Fruit fly (Drosophila melanogaster) whole organism, embryonic: Measurements from ENCODE around the gene CG34305.

Experiments
- Atf6 ChIP-seq: fragments of 200-800 bp; sonication (Bioruptor generic); IDR thresholded peaks from 2 replicates; pipeline ENCODE4 v1.3.6; 2022; ENCODE audit warnings: missing biosample characterization, missing genetic modification characterization
- CG11247 ChIP-seq: fragments of 200-800 bp; sonication (Bioruptor generic); IDR thresholded peaks from 2 replicates; pipeline ENCODE4 v1.3.6; 2022; ENCODE audit warnings: missing biosample characterization, missing genetic modification characterization
- CG11456 ChIP-seq: fragments of 200-800 bp; sonication (Bioruptor generic); IDR thresholded peaks from 3 replicates; pipeline ENCODE4 v1.3.6; 2022; ENCODE audit warnings: missing biosample characterization, missing genetic modification characterization
- CG12236 ChIP-seq: fragments of 200-800 bp; sonication (Bioruptor generic); optimal IDR thresholded peaks from 2 replicates; lab custom pipeline; 2016; ENCODE audit warnings: missing biosample characterization, missing genetic modification characterization
- CG13894 ChIP-seq: fragments of 200-800 bp; sonication (Bioruptor generic); optimal IDR thresholded peaks from 3 replicates; lab custom pipeline; 2018; ENCODE audit warnings: missing biosample characterization, mild to moderate bottlenecking, missing genetic modification characterization, moderate library complexity
- CG15011 ChIP-seq: fragments of 200-800 bp; sonication (Bioruptor generic); optimal IDR thresholded peaks from 3 replicates; lab custom pipeline; 2018; ENCODE audit warnings: missing biosample characterization, mild to moderate bottlenecking, missing genetic modification characterization
- CG1529 ChIP-seq: fragments of 200-800 bp; sonication (Bioruptor generic); optimal IDR thresholded peaks from 3 replicates; lab custom pipeline; 2018; ENCODE audit warnings: missing biosample characterization, missing genetic modification characterization
- CG15514 ChIP-seq: fragments of 200-800 bp; sonication (Bioruptor generic); optimal IDR thresholded peaks from 3 replicates; lab custom pipeline; 2017; ENCODE audit warnings: missing biosample characterization, missing genetic modification characterization, mild to moderate bottlenecking, moderate library complexity, missing genetic modification reagents
- CG16813 ChIP-seq: fragments of 200-800 bp; sonication (Bioruptor generic); IDR thresholded peaks from 3 replicates; pipeline ENCODE4 v1.3.6; 2022; ENCODE audit warnings: missing biosample characterization, missing genetic modification characterization; ENCODE audit not compliant: partially characterized antibody
- CG17385 ChIP-seq: fragments of 200-800 bp; sonication (Bioruptor generic); optimal IDR thresholded peaks from 3 replicates; lab custom pipeline; 2018; ENCODE audit warnings: missing biosample characterization, mild to moderate bottlenecking, missing genetic modification characterization
- CG17802 ChIP-seq: fragments of 200-800 bp; sonication (Bioruptor generic); optimal IDR thresholded peaks from 2 replicates; lab custom pipeline; 2018; ENCODE audit warnings: missing biosample characterization, mild to moderate bottlenecking, missing genetic modification characterization, moderate library complexity
- CG17912 ChIP-seq: fragments of 200-800 bp; sonication (Bioruptor generic); optimal IDR thresholded peaks from 2 replicates; lab custom pipeline; 2018; ENCODE audit warnings: missing biosample characterization, mild to moderate bottlenecking, missing genetic modification characterization
- CG18262 ChIP-seq: fragments of 200-800 bp; optimal IDR thresholded peaks from 3 replicates; lab custom pipeline; 2019; ENCODE audit warnings: missing biosample characterization, mild to moderate bottlenecking, missing genetic modification characterization, moderate library complexity
- CG2129 ChIP-seq: fragments of 200-800 bp; sonication (Bioruptor generic); IDR thresholded peaks from 2 replicates; pipeline ENCODE4 v1.3.6; 2022; ENCODE audit warnings: missing biosample characterization, missing genetic modification characterization; ENCODE audit not compliant: partially characterized antibody
- CG30020 ChIP-seq: fragments of 200-800 bp; optimal IDR thresholded peaks from 2 replicates; lab custom pipeline; 2019; ENCODE audit warnings: missing biosample characterization, mild to moderate bottlenecking, missing genetic modification characterization, moderate library complexity
- CG3163 ChIP-seq: fragments of 200-800 bp; sonication (Bioruptor generic); optimal IDR thresholded peaks from 3 replicates; lab custom pipeline; 2016; ENCODE audit warnings: missing biosample characterization, missing genetic modification characterization
- CG34224 ChIP-seq: fragments of 200-800 bp; sonication (Bioruptor generic); IDR thresholded peaks from 3 replicates; pipeline ENCODE4 v1.3.6; 2022; ENCODE audit warnings: missing biosample characterization, missing genetic modification characterization; ENCODE audit not compliant: partially characterized antibody
- CG4328 ChIP-seq: fragments of 200-800 bp; sonication (Bioruptor generic); optimal IDR thresholded peaks from 3 replicates; lab custom pipeline; 2017; ENCODE audit warnings: missing biosample characterization, missing genetic modification reagents, missing genetic modification characterization
- CG5180 ChIP-seq: fragments of 200-800 bp; sonication (Bioruptor generic); optimal IDR thresholded peaks from 3 replicates; lab custom pipeline; 2017; ENCODE audit warnings: missing biosample characterization, missing genetic modification characterization, mild to moderate bottlenecking, moderate library complexity, missing genetic modification reagents
- CG6854 ChIP-seq: fragments of 200-800 bp; sonication (Bioruptor generic); optimal IDR thresholded peaks from 3 replicates; lab custom pipeline; 2017; ENCODE audit warnings: missing biosample characterization, mild to moderate bottlenecking, missing genetic modification characterization
- CG7963 ChIP-seq: fragments of 200-800 bp; sonication (Bioruptor generic); IDR thresholded peaks from 3 replicates; pipeline ENCODE4 v1.3.6; 2022; ENCODE audit warnings: missing biosample characterization, missing genetic modification characterization; ENCODE audit not compliant: partially characterized antibody
- CG7987 ChIP-seq: fragments of 200-800 bp; sonication (Bioruptor generic); optimal IDR thresholded peaks from 2 replicates; lab custom pipeline; 2018; ENCODE audit warnings: missing biosample characterization, mild to moderate bottlenecking, missing genetic modification characterization, moderate library complexity
- CG8089 ChIP-seq: fragments of 200-800 bp; sonication (Bioruptor generic); optimal IDR thresholded peaks from 3 replicates; lab custom pipeline; 2016; ENCODE audit warnings: missing biosample characterization, missing genetic modification characterization
- CG8290 ChIP-seq, 3 experiments: fragments of 200-800 bp; sonication (Bioruptor generic); optimal IDR thresholded peaks; 2 replicates each; lab custom pipeline; 2016 to 2019; ENCODE audit warnings: missing biosample characterization in 3 of 3, missing genetic modification characterization in 3 of 3, mild to moderate bottlenecking in 2 of 3, moderate library complexity in 1 of 3
- Drgx ChIP-seq: fragments of 200-800 bp; sonication (Bioruptor generic); IDR thresholded peaks from 2 replicates; pipeline ENCODE4 v1.3.6; 2022; ENCODE audit warnings: missing biosample characterization, missing genetic modification characterization
- Ets97D ChIP-seq: fragments of 200-800 bp; sonication (Bioruptor generic); optimal IDR thresholded peaks from 3 replicates; lab custom pipeline; 2016; ENCODE audit warnings: missing biosample characterization, missing genetic modification characterization
- HLH4C ChIP-seq: fragments of 200-800 bp; sonication (Bioruptor generic); IDR thresholded peaks from 3 replicates; pipeline ENCODE4 v1.3.6; 2022; ENCODE audit warnings: missing biosample characterization, missing genetic modification characterization; ENCODE audit not compliant: partially characterized antibody
- Jarid2 ChIP-seq: fragments of 200-800 bp; sonication (Bioruptor generic); optimal IDR thresholded peaks from 3 replicates; lab custom pipeline; 2017; ENCODE audit warnings: mild to moderate bottlenecking, missing biosample characterization, missing genetic modification reagents, missing genetic modification characterization
- NK7.1 ChIP-seq: fragments of 200-800 bp; sonication (Bioruptor generic); optimal IDR thresholded peaks from 3 replicates; lab custom pipeline; 2016; ENCODE audit warnings: missing biosample characterization, missing genetic modification characterization
- Stat92E ChIP-seq, 3 experiments: fragments of >200 bp in 2 of 3; fragments of 200-800 bp in 1 of 3; sonication (Bioruptor generic) in 1 of 3; optimal IDR thresholded peaks; 2 replicates each; lab custom pipeline; 2017 to 2019; ENCODE audit warnings: missing biosample characterization in 3 of 3, missing genetic modification characterization in 3 of 3, mild to moderate bottlenecking in 1 of 3, moderate library complexity in 1 of 3
- Trl ChIP-seq, 3 experiments: fragments of >200 bp in 2 of 3; fragments of 200-800 bp in 1 of 3; sonication (Bioruptor generic) in 1 of 3; optimal IDR thresholded peaks; 2 replicates in 1 of 3; 3 replicates in 2 of 3; lab custom pipeline; 2016 to 2017; ENCODE audit warnings: missing biosample characterization in 1 of 3, missing genetic modification characterization in 1 of 3
- ab ChIP-seq: fragments of 200-800 bp; sonication (Bioruptor generic); optimal IDR thresholded peaks from 2 replicates; lab custom pipeline; 2016; ENCODE audit warnings: missing biosample characterization, missing genetic modification characterization
- bcd ChIP-seq: fragments of 200-800 bp; sonication (Bioruptor generic); optimal IDR thresholded peaks from 2 replicates; lab custom pipeline; 2017; ENCODE audit warnings: missing biosample characterization, mild to moderate bottlenecking, missing genetic modification characterization
- chinmo ChIP-seq: fragments of 200-800 bp; sonication (Bioruptor generic); IDR thresholded peaks from 4 replicates; pipeline ENCODE4 v1.3.6; 2022; ENCODE audit warnings: missing biosample characterization, missing genetic modification characterization; ENCODE audit not compliant: partially characterized antibody
- chn ChIP-seq: fragments of 200-800 bp; sonication (Bioruptor generic); optimal IDR thresholded peaks from 2 replicates; lab custom pipeline; 2016; ENCODE audit warnings: missing biosample characterization, missing genetic modification characterization
- dmrt99B ChIP-seq: fragments of 200-800 bp; sonication (Bioruptor generic); optimal IDR thresholded peaks from 2 replicates; lab custom pipeline; 2018; ENCODE audit warnings: missing biosample characterization, mild to moderate bottlenecking, missing genetic modification characterization, moderate library complexity
- exex ChIP-seq: fragments of 200-800 bp; sonication (Bioruptor generic); optimal IDR thresholded peaks from 4 replicates; lab custom pipeline; 2018; ENCODE audit warnings: missing biosample characterization, mild to moderate bottlenecking, missing genetic modification characterization, moderate library complexity
- fu2 ChIP-seq: fragments of 200-800 bp; sonication (Bioruptor generic); optimal IDR thresholded peaks from 2 replicates; lab custom pipeline; 2016; ENCODE audit warnings: missing biosample characterization, missing genetic modification characterization
- ham ChIP-seq: fragments of 200-800 bp; sonication (Bioruptor generic); IDR thresholded peaks from 2 replicates; pipeline ENCODE4 v1.3.6; 2022; ENCODE audit warnings: missing biosample characterization, missing genetic modification characterization
- odd ChIP-seq: fragments of 200-800 bp; sonication (Bioruptor generic); optimal IDR thresholded peaks from 2 replicates; lab custom pipeline; 2017; ENCODE audit warnings: missing biosample characterization, mild to moderate bottlenecking, missing genetic modification characterization
- phol ChIP-seq: fragments of 200-800 bp; sonication (Bioruptor generic); optimal IDR thresholded peaks from 3 replicates; lab custom pipeline; 2018; ENCODE audit warnings: missing biosample characterization, mild to moderate bottlenecking, missing genetic modification characterization, moderate library complexity
- repo ChIP-seq: fragments of 200-800 bp; sonication (Bioruptor generic); optimal IDR thresholded peaks from 2 replicates; lab custom pipeline; 2016; ENCODE audit warnings: missing biosample characterization, missing genetic modification characterization
- row ChIP-seq: fragments of 200-800 bp; sonication (Bioruptor generic); IDR thresholded peaks from 3 replicates; pipeline ENCODE4 v1.3.6; 2022; ENCODE audit warnings: missing biosample characterization, missing genetic modification characterization
- sd ChIP-seq: fragments of 200-800 bp; sonication (Bioruptor generic); optimal IDR thresholded peaks from 3 replicates; lab custom pipeline; 2018; ENCODE audit warnings: missing biosample characterization, mild to moderate bottlenecking, missing genetic modification characterization, moderate library complexity
- sim ChIP-seq: fragments of 200-800 bp; sonication (Bioruptor generic); IDR thresholded peaks from 2 replicates; pipeline ENCODE4 v1.3.6; 2022; ENCODE audit warnings: missing biosample characterization, missing genetic modification characterization
- sisA ChIP-seq: fragments of 200-800 bp; sonication (Bioruptor generic); IDR thresholded peaks from 2 replicates; pipeline ENCODE4 v1.3.6; 2022; ENCODE audit warnings: missing biosample characterization, missing genetic modification characterization
- sug ChIP-seq: fragments of 200-800 bp; optimal IDR thresholded peaks from 2 replicates; lab custom pipeline; 2019; ENCODE audit warnings: missing biosample characterization, mild to moderate bottlenecking, missing genetic modification characterization, moderate library complexity
- zen2 ChIP-seq: fragments of 200-800 bp; sonication (Bioruptor generic); IDR thresholded peaks from 3 replicates; pipeline ENCODE4 v1.3.6; 2022; ENCODE audit warnings: missing biosample characterization, missing genetic modification characterization; ENCODE audit not compliant: partially characterized antibody

Gene CG34305

dm6 chr3R:4197055-4197454 is 45.9 kb downstream of the CG34305 start, which contains the start of gene beta-Man (continued):
- TF ChIP-seq zen2 (GFP tag; lab: Robert Waterston, UW) (peak; percentile 50; the same call in 1 of the 3 replicates), CG5180 (GFP tag; lab: Kevin White, UChicago) (no peak), CG18262 (no peak), CG15514 (GFP tag; lab: Kevin White, UChicago) (peak; percentile 98), ham (no peak), Jarid2 (peak; percentile 60), CG7987 (peak; percentile 1), HLH4C (GFP tag; lab: Robert Waterston, UW) (no peak; the same call in 2 of the 3 replicates), Ets97D (GFP tag; lab: Kevin White, UChicago) (peak; percentile 28), CG16813 (GFP tag; lab: Robert Waterston, UW) (peak; percentile 57; the same call in 2 of the 3 replicates), CG1529 (no peak), dmrt99B (tag; lab: Kevin White, UChicago) (no peak), CG12236 (GFP tag; lab: Kevin White, UChicago) (no peak), CG2129 (0 out of 2 replicates have a peak, but pooled peaks have one; percentile 22), odd (no peak), repo (no peak), fu2 (GFP tag; lab: Kevin White, UChicago) (no peak), CG11456 (GFP tag; lab: Robert Waterston, UW) (no peak), sug (tag; lab: Kevin White, UChicago) (peak; percentile 36), CG8089 (GFP tag; lab: Kevin White, UChicago) (no peak), CG3163 (GFP tag; lab: Kevin White, UChicago) (peak; percentile 9), bcd (no peak), sisA (GFP tag; lab: Robert Waterston, UW) (no peak), exex (tag; lab: Kevin White, UChicago) (no peak), NK7.1 (GFP tag; lab: Kevin White, UChicago) (no peak), CG8290 (GFP tag; optimal IDR thresholded peaks at IDR 0.05; lab: Kevin White, UChicago) (peak; percentile 33), CG8290 (tag; optimal IDR thresholded peaks at IDR 0.05; lab: Kevin White, UChicago) (peak in 1 of 2 experiments; percentile 60), sd (tag; lab: Kevin White, UChicago) (no peak), phol (tag; lab: Kevin White, UChicago) (no peak), ab (no peak), chn (GFP tag; lab: Kevin White, UChicago) (no peak), CG6854 (GFP tag; lab: Kevin White, UChicago) (no peak), CG7963 (GFP tag; lab: Robert Waterston, UW) (peak; percentile 55; the same call in 2 of the 3 replicates), Drgx (GFP tag; lab: Robert Waterston, UW) (no peak), CG13894 (tag; lab: Kevin White, UChicago) (peak; percentile 33), CG17385 (GFP tag; lab: Kevin White, UChicago) (no peak), CG17912 (GFP tag; lab: Kevin White, UChicago) (no peak), CG15011 (GFP tag; lab: Kevin White, UChicago) (no peak), Trl (optimal IDR thresholded peaks at IDR 0.05; lab: Kevin White, UChicago) (peak; percentile 28 to 41), Trl (GFP tag; optimal IDR thresholded peaks at IDR 0.05; lab: Kevin White, UChicago) (no peak), row (GFP tag; lab: Robert Waterston, UW) (peak; percentile 39; the same call in 1 of the 3 replicates), CG34224 (GFP tag; lab: Robert Waterston, UW) (peak; percentile 27; the same call in 1 of the 3 replicates), CG17802 (tag; lab: Kevin White, UChicago) (no peak), CG11247 (GFP tag; lab: Robert Waterston, UW) (no peak), CG30020 (tag; lab: Kevin White, UChicago) (peak; percentile 84), chinmo (GFP tag; lab: Robert Waterston, UW) (0 out of 4 replicates have a peak, but pooled peaks have one; percentile 30), sim (no peak), Stat92E (GFP tag; optimal IDR thresholded peaks at IDR 0.05; lab: Kevin White, UChicago) (no peak), CG4328 (GFP tag; lab: Kevin White, UChicago) (no peak), Atf6 (GFP tag; lab: Robert Waterston, UW) (no peak)
